Worm (Caenorhabditis elegans): Measurements from ENCODE around the gene mcm-5.
A peak's percentile ranks its signal among the peaks of the same experiment; 100 is the strongest.

- TF ChIP-seq unc-130 (GFP tag; optimal IDR thresholded peaks at IDR 0.05) (no peak), nhr-90 (tag; optimal IDR thresholded peaks at IDR 0.05) (no peak), F23B12.7 (tag; optimal IDR thresholded peaks at IDR 0.05; ENCODE audit: insufficient read depth) (peak; percentile 27), cebp-2 (GFP tag; IDR thresholded peaks at IDR 0.05) (no peak), bed-1 (GFP tag; IDR thresholded peaks at IDR 0.05) (no peak), ama-1 (optimal IDR thresholded peaks at IDR 0.05) (no peak), ama-1 (GFP tag; optimal IDR thresholded peaks at IDR 0.05) (no peak), somi-1 (GFP tag; optimal IDR thresholded peaks at IDR 0.05) (no peak), ccch-3 (GFP tag; optimal IDR thresholded peaks at IDR 0.05) (no peak), hlh-26 (GFP tag; conservative IDR thresholded peaks at IDR 0.05) (no peak), madf-10 (tag; optimal IDR thresholded peaks at IDR 0.05) (no peak), ztf-18 (tag; optimal IDR thresholded peaks at IDR 0.05) (peak; percentile 94), nhr-179 (tag; optimal IDR thresholded peaks at IDR 0.05) (no peak)
These were observed 21.7 kb downstream of the mcm-5 start, which contains the start of the genes sftb-1 and R10E4.1 for ce11 chrIII:4269220-4269935.

Data from whole organism, young adult.